Fruit fly (Drosophila melanogaster) whole organism, embryonic: Measurements from ENCODE around the gene CG7914.

ENCODE experiments used
- CG10366 ChIP-seq: fragments of 200-800 bp; sonication (Bioruptor generic); IDR thresholded peaks from 2 replicates; pipeline ENCODE4 v1.3.6; 2022; ENCODE audit warnings: missing biosample characterization, missing genetic modification characterization
- CG11093 ChIP-seq: fragments of 200-800 bp; sonication (Bioruptor generic); IDR thresholded peaks from 3 replicates; pipeline ENCODE4 v1.3.6; 2022; ENCODE audit warnings: missing biosample characterization, missing genetic modification characterization
- CG11247 ChIP-seq: fragments of 200-800 bp; sonication (Bioruptor generic); IDR thresholded peaks from 2 replicates; pipeline ENCODE4 v1.3.6; 2022; ENCODE audit warnings: missing biosample characterization, missing genetic modification characterization
- CG11398 ChIP-seq: fragments of 200-800 bp; sonication (Bioruptor generic); optimal IDR thresholded peaks from 2 replicates; lab custom pipeline; 2016; ENCODE audit warnings: missing biosample characterization, missing genetic modification characterization
- CG11560 ChIP-seq: fragments of 200-800 bp; sonication (Bioruptor generic); IDR thresholded peaks from 3 replicates; pipeline ENCODE4 v1.3.6; 2022; ENCODE audit warnings: missing biosample characterization, missing genetic modification characterization
- CG11723 ChIP-seq: fragments of 200-800 bp; sonication (Bioruptor generic); optimal IDR thresholded peaks from 2 replicates; lab custom pipeline; 2017; ENCODE audit warnings: missing biosample characterization, mild to moderate bottlenecking, missing genetic modification characterization
- CG13624 ChIP-seq: fragments of 200-800 bp; sonication (Bioruptor generic); optimal IDR thresholded peaks from 2 replicates; lab custom pipeline; 2016; ENCODE audit warnings: missing biosample characterization, missing genetic modification characterization
- CG15479 ChIP-seq: fragments of 200-800 bp; sonication (Bioruptor generic); optimal IDR thresholded peaks from 3 replicates; lab custom pipeline; 2019; ENCODE audit warnings: missing biosample characterization, mild to moderate bottlenecking, missing genetic modification characterization, moderate library complexity
- CG16779 ChIP-seq: fragments of 200-800 bp; sonication (Bioruptor generic); IDR thresholded peaks from 2 replicates; pipeline ENCODE4 v1.3.6; 2022; ENCODE audit warnings: missing biosample characterization, missing genetic modification characterization
- CG17802 ChIP-seq: fragments of 200-800 bp; sonication (Bioruptor generic); optimal IDR thresholded peaks from 2 replicates; lab custom pipeline; 2018; ENCODE audit warnings: missing biosample characterization, mild to moderate bottlenecking, missing genetic modification characterization, moderate library complexity
- CG18476 ChIP-seq: fragments of 200-800 bp; sonication (Bioruptor generic); optimal IDR thresholded peaks from 2 replicates; lab custom pipeline; 2016; ENCODE audit warnings: missing biosample characterization, mild to moderate bottlenecking, missing genetic modification characterization
- CG18599 ChIP-seq: fragments of 200-800 bp; sonication (Bioruptor generic); optimal IDR thresholded peaks from 3 replicates; lab custom pipeline; 2017; ENCODE audit warnings: missing biosample characterization, missing genetic modification characterization, mild to moderate bottlenecking, moderate library complexity, missing genetic modification reagents
- CG18764 ChIP-seq: fragments of 200-800 bp; sonication (Bioruptor generic); optimal IDR thresholded peaks from 3 replicates; lab custom pipeline; 2016; ENCODE audit warnings: missing biosample characterization, missing genetic modification characterization
- CG30020 ChIP-seq: fragments of 200-800 bp; optimal IDR thresholded peaks from 2 replicates; lab custom pipeline; 2019; ENCODE audit warnings: missing biosample characterization, mild to moderate bottlenecking, missing genetic modification characterization, moderate library complexity
- CG31388 ChIP-seq: fragments of 200-800 bp; sonication (Bioruptor generic); optimal IDR thresholded peaks from 2 replicates; lab custom pipeline; 2016; ENCODE audit warnings: missing biosample characterization, missing genetic modification characterization
- CG31441 ChIP-seq: fragments of 200-800 bp; sonication (Bioruptor generic); IDR thresholded peaks from 2 replicates; pipeline ENCODE4 v1.3.6; 2022; ENCODE audit warnings: missing biosample characterization, missing genetic modification characterization
- CG3163 ChIP-seq: fragments of 200-800 bp; sonication (Bioruptor generic); optimal IDR thresholded peaks from 3 replicates; lab custom pipeline; 2016; ENCODE audit warnings: missing biosample characterization, missing genetic modification characterization
- CG43689 ChIP-seq: fragments of 200-800 bp; sonication (Bioruptor generic); IDR thresholded peaks from 2 replicates; pipeline ENCODE4 v1.3.6; 2022; ENCODE audit warnings: missing biosample characterization, missing genetic modification characterization
- CG9727 ChIP-seq: fragments of 200-800 bp; sonication (Bioruptor generic); optimal IDR thresholded peaks from 3 replicates; lab custom pipeline; 2017; ENCODE audit warnings: missing biosample characterization, mild to moderate bottlenecking, missing genetic modification characterization
- CrebB ChIP-seq: fragments of 200-800 bp; sonication (Bioruptor generic); optimal IDR thresholded peaks from 3 replicates; lab custom pipeline; 2018; ENCODE audit warnings: missing biosample characterization, mild to moderate bottlenecking, missing genetic modification characterization
- Dbx ChIP-seq: fragments of 200-800 bp; sonication (Bioruptor generic); IDR thresholded peaks from 3 replicates; pipeline ENCODE4 v1.3.6; 2022; ENCODE audit warnings: missing biosample characterization, missing genetic modification characterization
- Dll ChIP-seq: fragments of 200-800 bp; sonication (Bioruptor generic); IDR thresholded peaks from 4 replicates; pipeline ENCODE4 v1.3.6; 2022; ENCODE audit warnings: missing biosample characterization, missing genetic modification characterization; ENCODE audit not compliant: partially characterized antibody
- HLH3B ChIP-seq: fragments of 200-800 bp; sonication (Bioruptor generic); IDR thresholded peaks from 2 replicates; pipeline ENCODE4 v1.3.6; 2022; ENCODE audit warnings: missing biosample characterization, missing genetic modification characterization
- HmgZ ChIP-seq: fragments of 200-800 bp; sonication (Bioruptor generic); optimal IDR thresholded peaks from 2 replicates; lab custom pipeline; 2018; ENCODE audit warnings: missing biosample characterization, mild to moderate bottlenecking, missing genetic modification characterization
- Lim3 ChIP-seq: fragments of 200-800 bp; sonication (Bioruptor generic); IDR thresholded peaks from 2 replicates; pipeline ENCODE4 v1.3.6; 2022; ENCODE audit warnings: missing biosample characterization, missing genetic modification characterization
- MTF-1 ChIP-seq: fragments of 200-800 bp; sonication (Bioruptor generic); optimal IDR thresholded peaks from 2 replicates; lab custom pipeline; 2018; ENCODE audit warnings: missing biosample characterization, mild to moderate bottlenecking, missing genetic modification characterization, borderline replicate concordance
- NC2β ChIP-seq: fragments of 200-800 bp; sonication (Bioruptor generic); optimal IDR thresholded peaks from 2 replicates; lab custom pipeline; 2016; ENCODE audit warnings: missing biosample characterization, missing genetic modification characterization
- NFAT ChIP-seq: fragments of 200-800 bp; sonication (Bioruptor generic); IDR thresholded peaks from 2 replicates; pipeline ENCODE4 v1.3.6; 2022; ENCODE audit warnings: missing biosample characterization, missing genetic modification characterization
- NK7.1 ChIP-seq: fragments of 200-800 bp; sonication (Bioruptor generic); optimal IDR thresholded peaks from 3 replicates; lab custom pipeline; 2016; ENCODE audit warnings: missing biosample characterization, missing genetic modification characterization
- TFAM ChIP-seq: fragments of 200-800 bp; sonication (Bioruptor generic); optimal IDR thresholded peaks from 2 replicates; lab custom pipeline; 2017; ENCODE audit warnings: missing biosample characterization, missing genetic modification characterization, inconsistent platforms
- abd-A ChIP-seq: fragments of 200-800 bp; sonication (Bioruptor generic); optimal IDR thresholded peaks from 3 replicates; lab custom pipeline; 2019; ENCODE audit warnings: missing biosample characterization, mild to moderate bottlenecking, missing genetic modification characterization, moderate library complexity
- bigmax ChIP-seq: fragments of 200-800 bp; sonication (Bioruptor generic); optimal IDR thresholded peaks from 2 replicates; lab custom pipeline; 2018; ENCODE audit warnings: missing biosample characterization, mild to moderate bottlenecking, missing genetic modification characterization
- dati ChIP-seq: fragments of 200-800 bp; sonication (Bioruptor generic); IDR thresholded peaks from 2 replicates; pipeline ENCODE4 v1.3.6; 2022; ENCODE audit warnings: missing biosample characterization, missing genetic modification characterization
- dmrt99B ChIP-seq: fragments of 200-800 bp; sonication (Bioruptor generic); optimal IDR thresholded peaks from 2 replicates; lab custom pipeline; 2018; ENCODE audit warnings: missing biosample characterization, mild to moderate bottlenecking, missing genetic modification characterization, moderate library complexity
- esg ChIP-seq: fragments of 200-800 bp; sonication (Bioruptor generic); conservative IDR thresholded peaks from 2 replicates; pipeline ENCODE4 v1.3.6; 2022; ENCODE audit warnings: missing biosample characterization, missing genetic modification characterization
- gt ChIP-seq: fragments of 200-800 bp; sonication (Bioruptor generic); IDR thresholded peaks from 2 replicates; pipeline ENCODE4 v1.3.6; 2022; ENCODE audit warnings: missing biosample characterization, missing genetic modification characterization
- lab ChIP-seq: fragments of 200-800 bp; sonication (Bioruptor generic); optimal IDR thresholded peaks from 3 replicates; lab custom pipeline; 2017; ENCODE audit warnings: missing biosample characterization, missing genetic modification characterization, mild to moderate bottlenecking, moderate library complexity, missing genetic modification reagents
- lmd ChIP-seq: fragments of 200-800 bp; sonication (Bioruptor generic); IDR thresholded peaks from 2 replicates; pipeline ENCODE4 v1.3.6; 2022; ENCODE audit warnings: missing biosample characterization, missing genetic modification characterization
- mld ChIP-seq: fragments of 200-800 bp; sonication (Bioruptor generic); IDR thresholded peaks from 3 replicates; pipeline ENCODE4 v1.3.6; 2022; ENCODE audit warnings: missing biosample characterization, missing genetic modification characterization; ENCODE audit not compliant: partially characterized antibody
- org-1 ChIP-seq: fragments of 200-800 bp; sonication (Bioruptor generic); optimal IDR thresholded peaks from 2 replicates; lab custom pipeline; 2017; ENCODE audit warnings: missing biosample characterization, missing genetic modification characterization
- otp ChIP-seq: fragments of 200-800 bp; sonication (Bioruptor generic); IDR thresholded peaks from 3 replicates; pipeline ENCODE4, ENCODE4 v1.3.6; 2022; ENCODE audit warnings: missing biosample characterization, missing genetic modification characterization
- p53 ChIP-seq: fragments of 200-800 bp; sonication (Bioruptor generic); optimal IDR thresholded peaks from 2 replicates; lab custom pipeline; 2016; ENCODE audit warnings: missing biosample characterization, missing genetic modification characterization
- pb ChIP-seq: fragments of 200-800 bp; sonication (Bioruptor generic); optimal IDR thresholded peaks from 3 replicates; lab custom pipeline; 2016; ENCODE audit warnings: missing biosample characterization, missing genetic modification characterization
- repo ChIP-seq: fragments of 200-800 bp; sonication (Bioruptor generic); optimal IDR thresholded peaks from 2 replicates; lab custom pipeline; 2016; ENCODE audit warnings: missing biosample characterization, missing genetic modification characterization
- sens-2 ChIP-seq: fragments of 200-800 bp; sonication (Bioruptor generic); IDR thresholded peaks from 2 replicates; pipeline ENCODE4 v1.3.6; 2022; ENCODE audit warnings: missing biosample characterization, missing genetic modification characterization
- sqz ChIP-seq: fragments of 200-800 bp; sonication (Bioruptor generic); optimal IDR thresholded peaks from 3 replicates; lab custom pipeline; 2018; ENCODE audit warnings: missing biosample characterization, mild to moderate bottlenecking, missing genetic modification characterization
- ssp ChIP-seq: fragments of 200-800 bp; sonication (Bioruptor generic); IDR thresholded peaks from 2 replicates; pipeline ENCODE4 v1.3.6; 2022; ENCODE audit warnings: missing biosample characterization, missing genetic modification characterization
- twi ChIP-seq: fragments of 200-800 bp; optimal IDR thresholded peaks from 2 replicates; lab custom pipeline; 2019; ENCODE audit warnings: missing biosample characterization, mild to moderate bottlenecking, missing genetic modification characterization, moderate library complexity
- unpg ChIP-seq: fragments of 200-800 bp; sonication (Bioruptor generic); optimal IDR thresholded peaks from 3 replicates; lab custom pipeline; 2018; ENCODE audit warnings: missing biosample characterization, mild to moderate bottlenecking, missing genetic modification characterization, moderate library complexity
- wek ChIP-seq: fragments of 200-800 bp; sonication (Bioruptor generic); optimal IDR thresholded peaks from 3 replicates; lab custom pipeline; 2018; ENCODE audit warnings: missing biosample characterization, mild to moderate bottlenecking, missing genetic modification characterization, moderate library complexity

CG7914 gene

dm6 chrX:19152570-19153287 lies 40.5 kb downstream of the CG7914 start (continued):
- TF ChIP-seq Dbx (GFP tag; lab: Robert Waterston, UW) (no peak), CrebB (tag; lab: Kevin White, UChicago) (no peak), org-1 (GFP tag; lab: Kevin White, UChicago) (peak; percentile 47), CG18599 (peak; percentile 34), esg (peak; percentile 35; the same call in 1 of the 2 replicates), pb (GFP tag; lab: Kevin White, UChicago) (no peak), HmgZ (tag; lab: Kevin White, UChicago) (no peak), dmrt99B (peak; percentile 78), CG11398 (GFP tag; lab: Kevin White, UChicago) (no peak), lmd (GFP tag; lab: Robert Waterston, UW) (peak; percentile 50; the same call in 1 of the 2 replicates), HLH3B (no peak), otp (GFP tag; lab: Robert Waterston, UW) (peak; percentile 47; the same call in 1 of the 3 replicates), CG11560 (tag; lab: Robert Waterston, UW) (no peak), CG17802 (tag; lab: Kevin White, UChicago) (no peak), CG9727 (GFP tag; lab: Kevin White, UChicago) (peak; percentile 73), MTF-1 (no peak), unpg (peak; percentile 68), TFAM (GFP tag; lab: Kevin White, UChicago) (no peak), wek (no peak), NFAT (GFP tag; lab: Robert Waterston, UW) (no peak), CG11247 (GFP tag; lab: Robert Waterston, UW) (0 out of 2 replicates have a peak, but pooled peaks have one; percentile 19), CG3163 (GFP tag; lab: Kevin White, UChicago) (no peak), repo (no peak), mld (no peak), twi (tag; lab: Kevin White, UChicago) (peak; percentile 5), CG43689 (GFP tag; lab: Robert Waterston, UW) (no peak), p53 (GFP tag; lab: Kevin White, UChicago) (no peak), CG11723 (no peak), CG18764 (peak; percentile 18), sqz (GFP tag; lab: Kevin White, UChicago) (peak; percentile 15), CG30020 (tag; lab: Kevin White, UChicago) (no peak), sens-2 (peak; percentile 15; the same call in 1 of the 2 replicates), abd-A (tag; lab: Kevin White, UChicago) (no peak), CG16779 (GFP tag; lab: Robert Waterston, UW) (no peak), Lim3 (GFP tag; lab: Robert Waterston, UW) (no peak), bigmax (GFP tag; lab: Kevin White, UChicago) (no peak), NC2β (GFP tag; lab: Kevin White, UChicago) (no peak), CG11093 (GFP tag; lab: Robert Waterston, UW) (no peak), lab (GFP tag; lab: Kevin White, UChicago) (peak; percentile 62), CG15479 (GFP tag; lab: Kevin White, UChicago) (no peak), gt (GFP tag; lab: Robert Waterston, UW) (no peak), Dll (GFP tag; lab: Robert Waterston, UW) (no peak), NK7.1 (GFP tag; lab: Kevin White, UChicago) (no peak), dati (GFP tag; lab: Robert Waterston, UW) (no peak), CG10366 (GFP tag; lab: Robert Waterston, UW) (peak; percentile 46), CG31388 (GFP tag; lab: Kevin White, UChicago) (no peak), CG13624 (GFP tag; lab: Kevin White, UChicago) (no peak), ssp (GFP tag; lab: Robert Waterston, UW) (peak; percentile 17; the same call in 1 of the 2 replicates), CG18476 (GFP tag; lab: Kevin White, UChicago) (peak; percentile 7), CG31441 (GFP tag; lab: Robert Waterston, UW) (peak; percentile 73)
